Fruit fly (Drosophila melanogaster) whole organism, embryonic: ENCODE results near the gene Jhbp2.

Experiments
- Asciz ChIP-seq: fragments of 200-800 bp; sonication (Bioruptor generic); optimal IDR thresholded peaks from 2 replicates; lab custom pipeline; 2017; ENCODE audit warnings: missing biosample characterization, mild to moderate bottlenecking, missing genetic modification characterization, missing genetic modification reagents
- BtbVII ChIP-seq: fragments of 200-800 bp; sonication (Bioruptor generic); optimal IDR thresholded peaks from 3 replicates; lab custom pipeline; 2017; ENCODE audit warnings: missing biosample characterization, mild to moderate bottlenecking, missing genetic modification characterization
- CG10147 ChIP-seq: fragments of 200-800 bp; sonication (Bioruptor generic); optimal IDR thresholded peaks from 2 replicates; lab custom pipeline; 2019; ENCODE audit warnings: missing biosample characterization, mild to moderate bottlenecking, missing genetic modification characterization, moderate library complexity
- CG10209 ChIP-seq: fragments of 200-800 bp; sonication (Bioruptor generic); optimal IDR thresholded peaks from 3 replicates; lab custom pipeline; 2017; ENCODE audit warnings: missing biosample characterization, mild to moderate bottlenecking, missing genetic modification characterization, missing genetic modification reagents
- CG10267 ChIP-seq: fragments of 200-800 bp; sonication (Bioruptor generic); optimal IDR thresholded peaks from 2 replicates; lab custom pipeline; 2018; ENCODE audit warnings: missing biosample characterization, mild to moderate bottlenecking, missing genetic modification characterization, moderate library complexity
- CG10565 ChIP-seq: fragments of 200-800 bp; sonication (Bioruptor generic); optimal IDR thresholded peaks from 3 replicates; lab custom pipeline; 2016; ENCODE audit warnings: missing biosample characterization, mild to moderate bottlenecking, missing genetic modification characterization
- CG11456 ChIP-seq: fragments of 200-800 bp; sonication (Bioruptor generic); IDR thresholded peaks from 3 replicates; pipeline ENCODE4 v1.3.6; 2022; ENCODE audit warnings: missing biosample characterization, missing genetic modification characterization
- CG11560 ChIP-seq: fragments of 200-800 bp; sonication (Bioruptor generic); IDR thresholded peaks from 3 replicates; pipeline ENCODE4 v1.3.6; 2022; ENCODE audit warnings: missing biosample characterization, missing genetic modification characterization
- CG12659 ChIP-seq: fragments of 200-800 bp; sonication (Bioruptor generic); optimal IDR thresholded peaks from 3 replicates; lab custom pipeline; 2017; ENCODE audit warnings: mild to moderate bottlenecking, missing biosample characterization, missing genetic modification reagents, missing genetic modification characterization
- CG13287 ChIP-seq: fragments of 200-800 bp; sonication (Bioruptor generic); IDR thresholded peaks from 2 replicates; pipeline ENCODE4 v1.3.6; 2022; ENCODE audit warnings: missing biosample characterization, missing genetic modification characterization; ENCODE audit not compliant: partially characterized antibody
- CG13296 ChIP-seq: fragments of 200-800 bp; sonication (Bioruptor generic); optimal IDR thresholded peaks from 3 replicates; lab custom pipeline; 2018; ENCODE audit warnings: missing biosample characterization, mild to moderate bottlenecking, missing genetic modification characterization
- CG14667 ChIP-seq: fragments of 200-800 bp; sonication (Bioruptor generic); IDR thresholded peaks from 2 replicates; pipeline ENCODE4 v1.3.6; 2022; ENCODE audit warnings: missing biosample characterization, missing genetic modification characterization
- CG1602 ChIP-seq: fragments of 200-800 bp; sonication (Bioruptor generic); optimal IDR thresholded peaks from 3 replicates; lab custom pipeline; 2016; ENCODE audit warnings: missing biosample characterization, missing genetic modification characterization
- CG1603 ChIP-seq: fragments of 200-800 bp; sonication (Bioruptor generic); optimal IDR thresholded peaks from 2 replicates; lab custom pipeline; 2019; ENCODE audit warnings: missing biosample characterization, mild to moderate bottlenecking, missing genetic modification characterization, moderate library complexity
- CG16815 ChIP-seq: fragments of 200-800 bp; sonication (Bioruptor generic); optimal IDR thresholded peaks from 3 replicates; lab custom pipeline; 2017; ENCODE audit warnings: missing biosample characterization, mild to moderate bottlenecking, missing genetic modification characterization
- CG17328 ChIP-seq: fragments of 200-800 bp; sonication (Bioruptor generic); IDR thresholded peaks from 2 replicates; pipeline ENCODE4 v1.3.6; 2022; ENCODE audit warnings: missing biosample characterization, missing genetic modification characterization
- CG17802 ChIP-seq: fragments of 200-800 bp; sonication (Bioruptor generic); optimal IDR thresholded peaks from 2 replicates; lab custom pipeline; 2018; ENCODE audit warnings: missing biosample characterization, mild to moderate bottlenecking, missing genetic modification characterization, moderate library complexity
- CG1832 ChIP-seq: fragments of 200-800 bp; sonication (Bioruptor generic); optimal IDR thresholded peaks from 2 replicates; lab custom pipeline; 2017; ENCODE audit warnings: missing biosample characterization, mild to moderate bottlenecking, missing genetic modification characterization, inconsistent platforms
- CG30431 ChIP-seq: fragments of 200-800 bp; sonication (Bioruptor generic); optimal IDR thresholded peaks from 2 replicates; lab custom pipeline; 2017; ENCODE audit warnings: missing biosample characterization, missing genetic modification characterization
- CG4282 ChIP-seq: fragments of 200-800 bp; sonication (Bioruptor generic); optimal IDR thresholded peaks from 2 replicates; lab custom pipeline; 2016; ENCODE audit warnings: missing biosample characterization, missing genetic modification characterization
- CG6175 ChIP-seq: fragments of 200-800 bp; sonication (Bioruptor generic); IDR thresholded peaks from 3 replicates; pipeline ENCODE4 v1.3.6; 2022; ENCODE audit warnings: missing biosample characterization, missing genetic modification characterization
- CG7372 ChIP-seq: fragments of 200-800 bp; sonication (Bioruptor generic); IDR thresholded peaks from 2 replicates; pipeline ENCODE4 v1.3.6; 2022; ENCODE audit warnings: missing biosample characterization, missing genetic modification characterization
- CG8924 ChIP-seq: fragments of 200-800 bp; optimal IDR thresholded peaks from 3 replicates; lab custom pipeline; 2019; ENCODE audit warnings: missing biosample characterization, mild to moderate bottlenecking, missing genetic modification characterization, moderate library complexity
- CG9876 ChIP-seq: fragments of 200-800 bp; sonication (Bioruptor generic); optimal IDR thresholded peaks from 2 replicates; lab custom pipeline; 2016; ENCODE audit warnings: missing biosample characterization, missing genetic modification characterization
- CrebB ChIP-seq: fragments of 200-800 bp; sonication (Bioruptor generic); optimal IDR thresholded peaks from 3 replicates; lab custom pipeline; 2018; ENCODE audit warnings: missing biosample characterization, mild to moderate bottlenecking, missing genetic modification characterization
- Deaf1 ChIP-seq: fragments of 200-800 bp; optimal IDR thresholded peaks from 3 replicates; lab custom pipeline; 2019; ENCODE audit warnings: missing biosample characterization, mild to moderate bottlenecking, missing genetic modification characterization, moderate library complexity
- E2f1 ChIP-seq: fragments of 200-800 bp; sonication (Bioruptor generic); IDR thresholded peaks from 2 replicates; pipeline ENCODE4 v1.3.6; 2022; ENCODE audit warnings: missing biosample characterization, missing genetic modification characterization
- MBD-R2 ChIP-seq: fragments of 200-800 bp; sonication (Bioruptor generic); IDR thresholded peaks from 2 replicates; pipeline ENCODE4 v1.3.6; 2022; ENCODE audit warnings: missing biosample characterization, missing genetic modification characterization
- Nf-YA ChIP-seq: fragments of 200-800 bp; sonication (Bioruptor generic); IDR thresholded peaks from 2 replicates; pipeline ENCODE4 v1.3.6; 2022; ENCODE audit warnings: missing biosample characterization, missing genetic modification characterization
- Oaz ChIP-seq: fragments of 200-800 bp; sonication (Bioruptor generic); IDR thresholded peaks from 2 replicates; pipeline ENCODE4 v1.3.6; 2022; ENCODE audit warnings: missing biosample characterization, missing genetic modification characterization
- Oli ChIP-seq: fragments of 200-800 bp; sonication (Bioruptor generic); optimal IDR thresholded peaks from 2 replicates; lab custom pipeline; 2018; ENCODE audit warnings: missing biosample characterization, mild to moderate bottlenecking, missing genetic modification characterization, moderate library complexity
- PHDP ChIP-seq: fragments of 200-800 bp; sonication (Bioruptor generic); optimal IDR thresholded peaks from 3 replicates; lab custom pipeline; 2018; ENCODE audit warnings: missing biosample characterization, mild to moderate bottlenecking, missing genetic modification characterization, moderate library complexity
- Poxn ChIP-seq: fragments of 200-800 bp; sonication (Bioruptor generic); IDR thresholded peaks from 2 replicates; pipeline ENCODE4 v1.3.6; 2022; ENCODE audit warnings: missing biosample characterization, missing genetic modification characterization
- Trl ChIP-seq, 3 experiments: fragments of >200 bp in 2 of 3; fragments of 200-800 bp in 1 of 3; sonication (Bioruptor generic) in 1 of 3; optimal IDR thresholded peaks; 2 replicates in 1 of 3; 3 replicates in 2 of 3; lab custom pipeline; 2016 to 2017; ENCODE audit warnings: missing biosample characterization in 1 of 3, missing genetic modification characterization in 1 of 3
- ab ChIP-seq: fragments of 200-800 bp; sonication (Bioruptor generic); optimal IDR thresholded peaks from 2 replicates; lab custom pipeline; 2016; ENCODE audit warnings: missing biosample characterization, missing genetic modification characterization
- ash1 ChIP-seq: fragments of 200-800 bp; sonication (Bioruptor generic); optimal IDR thresholded peaks from 2 replicates; lab custom pipeline; 2018; ENCODE audit warnings: missing biosample characterization, mild to moderate bottlenecking, missing genetic modification characterization
- az2 ChIP-seq: fragments of 200-800 bp; sonication (Bioruptor generic); optimal IDR thresholded peaks from 3 replicates; lab custom pipeline; 2016; ENCODE audit warnings: missing biosample characterization, missing genetic modification characterization
- cato ChIP-seq: fragments of 200-800 bp; sonication (Bioruptor generic); optimal IDR thresholded peaks from 2 replicates; lab custom pipeline; 2016; ENCODE audit warnings: missing biosample characterization, missing genetic modification characterization, borderline replicate concordance
- ci ChIP-seq: fragments of 200-800 bp; sonication (Bioruptor generic); IDR thresholded peaks from 3 replicates; pipeline ENCODE4 v1.3.6; 2022; ENCODE audit warnings: missing biosample characterization, missing genetic modification characterization
- crol ChIP-seq: fragments of 200-800 bp; sonication (Bioruptor generic); IDR thresholded peaks from 2 replicates; pipeline ENCODE4 v1.3.6; 2022; ENCODE audit warnings: missing biosample characterization, missing genetic modification characterization
- gcm ChIP-seq: fragments of 200-800 bp; sonication (Bioruptor generic); optimal IDR thresholded peaks from 2 replicates; lab custom pipeline; 2019; ENCODE audit warnings: missing biosample characterization, mild to moderate bottlenecking, missing genetic modification characterization, moderate library complexity
- gsb-n ChIP-seq: fragments of 200-800 bp; sonication (Bioruptor generic); optimal IDR thresholded peaks from 3 replicates; lab custom pipeline; 2018; ENCODE audit warnings: missing biosample characterization, mild to moderate bottlenecking, missing genetic modification characterization
- lov ChIP-seq, 2 experiments: fragments of 200-800 bp in 1 of 2; fragments of >200 bp in 1 of 2; sonication (Bioruptor generic) in 1 of 2; IDR thresholded peaks in 1 of 2; optimal IDR thresholded peaks in 1 of 2; 2 replicates in 1 of 2; 3 replicates in 1 of 2; pipeline versions ENCODE4 v1.3.6 to Lab custom; 2017 to 2022; ENCODE audit warnings: missing biosample characterization in 1 of 2, missing genetic modification characterization in 1 of 2
- peb ChIP-seq: fragments of 200-800 bp; sonication (Bioruptor generic); IDR thresholded peaks from 2 replicates; pipeline ENCODE4 v1.3.6; 2022; ENCODE audit warnings: missing biosample characterization, missing genetic modification characterization
- phol ChIP-seq: fragments of 200-800 bp; sonication (Bioruptor generic); optimal IDR thresholded peaks from 3 replicates; lab custom pipeline; 2018; ENCODE audit warnings: missing biosample characterization, mild to moderate bottlenecking, missing genetic modification characterization, moderate library complexity
- scrt ChIP-seq: fragments of 200-800 bp; sonication (Bioruptor generic); optimal IDR thresholded peaks from 2 replicates; lab custom pipeline; 2018; ENCODE audit warnings: missing biosample characterization, mild to moderate bottlenecking, missing genetic modification characterization, moderate library complexity
- sens ChIP-seq: fragments of 200-800 bp; sonication (Bioruptor generic); peaks from one replicate; lab custom pipeline; 2016; ENCODE audit warnings: missing biosample characterization, missing genetic modification characterization
- sna ChIP-seq: fragments of 200-800 bp; sonication (Bioruptor generic); IDR thresholded peaks from 2 replicates; pipeline ENCODE4 v1.3.6; 2022; ENCODE audit warnings: missing biosample characterization, missing genetic modification characterization; ENCODE audit not compliant: partially characterized antibody
- sob ChIP-seq: fragments of 200-800 bp; sonication (Bioruptor generic); IDR thresholded peaks from 2 replicates; pipeline ENCODE4 v1.3.6; 2022; ENCODE audit warnings: missing biosample characterization, missing genetic modification characterization
- zfh2 ChIP-seq: fragments of 200-800 bp; sonication (Bioruptor generic); optimal IDR thresholded peaks from 2 replicates; lab custom pipeline; 2016; ENCODE audit warnings: missing biosample characterization, missing genetic modification characterization

Gene Jhbp2

DNA sequence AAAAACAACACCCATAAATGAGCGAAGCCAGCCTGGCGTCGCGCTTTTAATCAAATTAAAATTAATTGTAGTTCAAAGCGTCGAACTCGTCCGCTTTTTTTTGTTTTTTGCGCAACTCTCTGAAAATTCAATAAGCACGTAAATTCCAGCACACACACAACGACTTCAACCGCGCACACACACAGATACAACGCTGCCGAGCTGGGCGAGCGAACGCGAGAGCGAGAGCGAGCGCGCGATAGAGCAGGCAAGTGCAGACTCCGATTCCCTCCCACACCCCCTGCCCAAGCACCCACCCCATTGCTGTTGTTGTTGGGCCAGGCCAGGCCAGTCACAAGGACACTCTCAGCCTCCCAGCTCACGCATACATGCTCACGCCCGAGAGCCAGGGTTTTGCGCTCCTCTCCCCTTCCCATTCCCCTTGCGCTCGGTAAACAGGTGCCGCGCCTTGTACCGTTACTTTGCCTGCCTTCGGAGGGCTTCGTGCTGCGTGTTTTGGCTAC, 50.3 kb downstream of the Jhbp2 start (continued):
- TF ChIP-seq CG4282 (GFP tag; lab: Kevin White, UChicago) (no peak), CG8924 (no peak), CG1603 (no peak), CG12659 (GFP tag; lab: Kevin White, UChicago) (no peak), ci (GFP tag; lab: Robert Waterston, UW) (peak; percentile 49; the same call in 1 of the 3 replicates), CG9876 (GFP tag; lab: Kevin White, UChicago) (no peak), MBD-R2 (peak; percentile 20; the same call in 1 of the 2 replicates), CG10209 (GFP tag; lab: Kevin White, UChicago) (no peak), CG6175 (GFP tag; lab: Robert Waterston, UW) (no peak), CG30431 (GFP tag; lab: Kevin White, UChicago) (no peak), crol (GFP tag; lab: Robert Waterston, UW) (peak; percentile 98), az2 (no peak), gsb-n (tag; lab: Kevin White, UChicago) (no peak), CG10147 (GFP tag; lab: Kevin White, UChicago) (no peak), phol (tag; lab: Kevin White, UChicago) (no peak), Oaz (GFP tag; lab: Robert Waterston, UW) (no peak), lov (optimal IDR thresholded peaks at IDR 0.05; lab: Kevin White, UChicago) (no peak), lov (GFP tag; IDR thresholded peaks at IDR 0.05; lab: Robert Waterston, UW) (0 out of 3 replicates have a peak, but pooled peaks have one; percentile 35), CG7372 (GFP tag; lab: Robert Waterston, UW) (no peak), Oli (no peak), Poxn (GFP tag; lab: Robert Waterston, UW) (no peak), Deaf1 (tag; lab: Kevin White, UChicago) (peak; percentile 90), sens (GFP tag; lab: Kevin White, UChicago) (peak; percentile 17), CG11560 (tag; lab: Robert Waterston, UW) (no peak), CG1832 (peak; percentile 82), CrebB (tag; lab: Kevin White, UChicago) (no peak), zfh2 (GFP tag; lab: Kevin White, UChicago) (no peak), CG17328 (GFP tag; lab: Robert Waterston, UW) (no peak), CG16815 (no peak), ash1 (GFP tag; lab: Kevin White, UChicago) (peak; percentile 69), PHDP (tag; lab: Kevin White, UChicago) (no peak), Nf-YA (GFP tag; lab: Robert Waterston, UW) (0 out of 2 replicates have a peak, but pooled peaks have one; percentile 16), Asciz (GFP tag; lab: Kevin White, UChicago) (no peak), CG1602 (GFP tag; lab: Kevin White, UChicago) (no peak), scrt (GFP tag; lab: Kevin White, UChicago) (peak; percentile 20), E2f1 (GFP tag; lab: Robert Waterston, UW) (peak; percentile 11; the same call in 1 of the 2 replicates), BtbVII (GFP tag; lab: Kevin White, UChicago) (peak; percentile 6), gcm (no peak), CG14667 (no peak), sna (GFP tag; lab: Robert Waterston, UW) (no peak), peb (GFP tag; lab: Robert Waterston, UW) (no peak), sob (GFP tag; lab: Robert Waterston, UW) (peak; percentile 31; the same call in 1 of the 2 replicates), CG17802 (tag; lab: Kevin White, UChicago) (no peak), Trl (optimal IDR thresholded peaks at IDR 0.05; lab: Kevin White, UChicago) (peak; percentile 64 to 77), Trl (GFP tag; optimal IDR thresholded peaks at IDR 0.05; lab: Kevin White, UChicago) (no peak), ab (GFP tag; lab: Kevin White, UChicago) (no peak), CG13287 (no peak), CG10267 (tag; lab: Kevin White, UChicago) (no peak), CG11456 (GFP tag; lab: Robert Waterston, UW) (0 out of 3 replicates have a peak, but pooled peaks have one; percentile 48), cato (GFP tag; lab: Kevin White, UChicago) (no peak), CG13296 (no peak), CG10565 (GFP tag; lab: Kevin White, UChicago) (no peak)
